Worm (Caenorhabditis elegans): Measurements from ENCODE around the gene F53A2.1.

- TF ChIP-seq ama-1 (optimal IDR thresholded peaks at IDR 0.05): no peak
- TF ChIP-seq lin-15B (tag; optimal IDR thresholded peaks at IDR 0.05): no peak
- no peak for TF ChIP-seq nhr-11 (tag; optimal IDR thresholded peaks at IDR 0.05)
- TF ChIP-seq pqm-1 (tag; optimal IDR thresholded peaks at IDR 0.05): no peak
Measured at ce11 chrIII:13272788-13273187, 51.9 kb downstream of the F53A2.1 start.

Data from whole organism, L4 larva.